Fruit fly (Drosophila melanogaster): ENCODE data around the gene CG46306.

Gene CG46306

dm6 chrX:16783743-16784142, 51.6 kb downstream of the CG46306 start, which contains the start of gene mRpL22 (continued):
- TF ChIP-seq CG11504 (tag; optimal IDR thresholded peaks at IDR 0.05) = peak; percentile 32
- TF ChIP-seq CG2712 (tag; optimal IDR thresholded peaks at IDR 0.05) = peak; percentile 17
- no peak for TF ChIP-seq H2.0 (GFP tag; IDR thresholded peaks at IDR 0.05)
- peak; percentile 57 for TF ChIP-seq CG15514 (GFP tag; optimal IDR thresholded peaks at IDR 0.05)
- peak; percentile 38 for TF ChIP-seq sqz (GFP tag; optimal IDR thresholded peaks at IDR 0.05)
- peak; percentile 36; the same call in 1 of the 2 replicates for TF ChIP-seq bbx (GFP tag; IDR thresholded peaks at IDR 0.05; ENCODE audit: partially characterized antibody)
- TF ChIP-seq Bgb (GFP tag; IDR thresholded peaks at IDR 0.05; ENCODE audit: partially characterized antibody) = peak; percentile 32; the same call in 1 of the 2 replicates
- peak; percentile 50 for TF ChIP-seq CG2116 (GFP tag; optimal IDR thresholded peaks at IDR 0.05)
- peak; percentile 4 for TF ChIP-seq stwl (tag; optimal IDR thresholded peaks at IDR 0.05)
- peak; percentile 20 for TF ChIP-seq CG12659 (GFP tag; optimal IDR thresholded peaks at IDR 0.05)
- TF ChIP-seq E2f1 (GFP tag; IDR thresholded peaks at IDR 0.05) = no peak
- TF ChIP-seq gfzf (GFP tag; optimal IDR thresholded peaks at IDR 0.05) = peak; percentile 71
- peak; percentile 27 for TF ChIP-seq grn (GFP tag; optimal IDR thresholded peaks at IDR 0.05)
- no peak for TF ChIP-seq Ada2b (GFP tag; IDR thresholded peaks at IDR 0.05)
- peak; percentile 31; the same call in 1 of the 2 replicates for TF ChIP-seq Rfx (GFP tag; IDR thresholded peaks at IDR 0.05)
- TF ChIP-seq unc-4 (GFP tag; IDR thresholded peaks at IDR 0.05; ENCODE audit: partially characterized antibody) = 0 out of 2 replicates have a peak, but pooled peaks have one; percentile 19
- TF ChIP-seq pzg (GFP tag; optimal IDR thresholded peaks at IDR 0.05) = peak; percentile 66
- TF ChIP-seq MESR4 (GFP tag; optimal IDR thresholded peaks at IDR 0.05) = peak; percentile 88
- peak; percentile 10; the same call in 1 of the 2 replicates for TF ChIP-seq vvl (GFP tag; IDR thresholded peaks at IDR 0.05)
- TF ChIP-seq Hand (GFP tag; optimal IDR thresholded peaks at IDR 0.05) = no peak
- peak; percentile 35 for TF ChIP-seq CG4617 (GFP tag; optimal IDR thresholded peaks at IDR 0.05; ENCODE audit: borderline replicate concordance)
- peak; percentile 73 for TF ChIP-seq MBD-R2 (GFP tag; IDR thresholded peaks at IDR 0.05)
- TF ChIP-seq YL-1 (GFP tag; optimal IDR thresholded peaks at IDR 0.05) = peak; percentile 21
- no peak for TF ChIP-seq h (optimal IDR thresholded peaks at IDR 0.05)

dm6 chrX:16783141-16783715, 52.1 kb downstream of the CG46306 start, which contains the start of gene if:
TSS of gene if (minus strand) at chrX:16783434.
- TF ChIP-seq E2f2 (GFP tag; IDR thresholded peaks at IDR 0.05) = peak; percentile 87
- no peak for TF ChIP-seq toy (GFP tag; IDR thresholded peaks at IDR 0.05)
- TF ChIP-seq CG42726 (GFP tag; IDR thresholded peaks at IDR 0.05; ENCODE audit: partially characterized antibody) = 0 out of 2 replicates have a peak, but pooled peaks have one; percentile 25
- TF ChIP-seq CG17361 (GFP tag; IDR thresholded peaks at IDR 0.05) = 0 out of 3 replicates have a peak, but pooled peaks have one; percentile 24
- 0 out of 4 replicates have a peak, but pooled peaks have one; percentile 56 for TF ChIP-seq chinmo (GFP tag; IDR thresholded peaks at IDR 0.05; ENCODE audit: partially characterized antibody)
- TF ChIP-seq tna (GFP tag; IDR thresholded peaks at IDR 0.05; ENCODE audit: partially characterized antibody) = 0 out of 2 replicates have a peak, but pooled peaks have one; percentile 50
- TF ChIP-seq Blimp-1 (GFP tag; optimal IDR thresholded peaks at IDR 0.05) = peak; percentile 7
- TF ChIP-seq Dp (GFP tag; optimal IDR thresholded peaks at IDR 0.05) = peak; percentile 81
- TF ChIP-seq CG10147 (GFP tag; optimal IDR thresholded peaks at IDR 0.05) = no peak
- TF ChIP-seq CG2199 (GFP tag; IDR thresholded peaks at IDR 0.05) = 0 out of 3 replicates have a peak, but pooled peaks have one; percentile 8
- peak; percentile 75 for TF ChIP-seq Med (GFP tag)
- no peak for TF ChIP-seq tio (GFP tag; optimal IDR thresholded peaks at IDR 0.05)
- no peak for TF ChIP-seq psq (GFP tag; optimal IDR thresholded peaks at IDR 0.05)
- no peak for TF ChIP-seq hkb (optimal IDR thresholded peaks at IDR 0.05)
- 0 out of 2 replicates have a peak, but pooled peaks have one; percentile 20 for TF ChIP-seq hkb (GFP tag; IDR thresholded peaks at IDR 0.05)
- peak; percentile 45; the same call in 1 of the 2 replicates for TF ChIP-seq vvl (GFP tag; IDR thresholded peaks at IDR 0.05)
- TF ChIP-seq chm (GFP tag; IDR thresholded peaks at IDR 0.05) = peak; percentile 60
- no peak for TF ChIP-seq CG11696 (GFP tag; IDR thresholded peaks at IDR 0.05)
- TF ChIP-seq Jarid2 (GFP tag; optimal IDR thresholded peaks at IDR 0.05) = peak; percentile 59
- no peak for TF ChIP-seq sqz (GFP tag; optimal IDR thresholded peaks at IDR 0.05)
- TF ChIP-seq CG12299 (tag; optimal IDR thresholded peaks at IDR 0.05) = no peak
- peak; percentile 24 for TF ChIP-seq CG1603 (tag; optimal IDR thresholded peaks at IDR 0.05)
- peak; percentile 31 for TF ChIP-seq CTCF (GFP tag; optimal IDR thresholded peaks at IDR 0.05)
- TF ChIP-seq amos (GFP tag; IDR thresholded peaks at IDR 0.05; ENCODE audit: partially characterized antibody) = peak; percentile 33; the same call in 1 of the 2 replicates
- peak; percentile 48; the same call in 1 of the 2 replicates for TF ChIP-seq rib (GFP tag; IDR thresholded peaks at IDR 0.05)
- 0 out of 3 replicates have a peak, but pooled peaks have one; percentile 42 for TF ChIP-seq z (GFP tag; IDR thresholded peaks at IDR 0.05)
- TF ChIP-seq Myb (GFP tag; optimal IDR thresholded peaks at IDR 0.05) = peak; percentile 39

Measured in whole organism, embryonic.